Worm (Caenorhabditis elegans) whole organism, midembryonic: ENCODE results near the gene Y17G9A.2.

Experiments used
- T22C8.4 ChIP-seq: fragments of 200-800 bp; sonication (Bioruptor generic); IDR thresholded peaks from 2 replicates; pipeline ENCODE4 v1.3.6; 2022; ENCODE audit warnings: missing genetic modification characterization, missing compliant biosample characterization
- cog-1 ChIP-seq: sonication (generic microtip); optimal IDR thresholded peaks from 2 replicates; lab custom pipeline; 2016; ENCODE audit warnings: missing genetic modification characterization, missing compliant biosample characterization
- flt-1 ChIP-seq: fragments of 200-800 bp; sonication (Bioruptor generic); IDR thresholded peaks from 2 replicates; pipeline ENCODE4 v1.3.6; 2022; ENCODE audit warnings: missing genetic modification characterization, missing compliant biosample characterization
- klf-2 ChIP-seq: fragments of 200-800 bp; sonication (Bioruptor generic); conservative IDR thresholded peaks from 2 replicates; pipeline ENCODE4 v1.3.6; 2022; ENCODE audit warnings: missing genetic modification reagents, missing genetic modification characterization, missing compliant biosample characterization
- med-1 ChIP-seq: sonication (generic microtip); optimal IDR thresholded peaks from 2 replicates; lab custom pipeline; 2017; ENCODE audit warnings: missing genetic modification characterization, mild to moderate bottlenecking, missing compliant biosample characterization, antibody characterized with exemption, missing genetic modification reagents; ENCODE audit not compliant: insufficient read depth
- ref-1 ChIP-seq: fragments of 200-800 bp; sonication (Bioruptor generic); conservative IDR thresholded peaks from 2 replicates; pipeline ENCODE4 v1.3.6; 2022; ENCODE audit warnings: missing genetic modification reagents, missing genetic modification characterization, missing compliant biosample characterization
- tab-1 ChIP-seq: fragments of 200-800 bp; sonication (Bioruptor generic); IDR thresholded peaks from 2 replicates; pipeline ENCODE4 v1.3.6; 2022; ENCODE audit warnings: missing genetic modification characterization, missing compliant biosample characterization
- ztf-23 ChIP-seq: fragments of 200-800 bp; sonication (Bioruptor generic); IDR thresholded peaks from 2 replicates; pipeline ENCODE4 v1.3.6; 2022; ENCODE audit warnings: missing genetic modification reagents, missing genetic modification characterization, missing compliant biosample characterization
- ztf-29 ChIP-seq: fragments of 200-800 bp; sonication (Bioruptor generic); IDR thresholded peaks from 2 replicates; pipeline ENCODE4 v1.3.6; 2022; ENCODE audit warnings: missing genetic modification reagents, missing genetic modification characterization, missing compliant biosample characterization

DNA sequence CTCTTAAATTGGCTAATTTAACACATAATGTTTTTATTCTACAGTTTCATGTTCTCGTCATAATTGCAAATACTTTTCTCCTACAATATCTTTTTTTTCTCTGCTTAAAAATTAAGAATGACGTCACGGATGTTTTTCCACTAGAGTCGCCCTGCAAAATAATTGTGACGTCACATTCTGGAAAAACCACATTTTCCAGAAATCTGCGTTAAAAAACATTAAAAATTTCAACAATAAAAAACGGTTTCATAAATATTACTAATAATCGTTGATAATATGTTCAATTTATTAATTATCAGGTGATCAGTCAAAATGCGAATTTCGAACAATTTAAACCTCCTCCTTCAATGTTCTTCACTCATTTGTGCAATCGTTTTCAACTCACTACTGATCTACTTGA is 27.9 kb upstream of the Y17G9A.2 start, which contains the start of gene str-166:
- no peak for TF ChIP-seq flt-1 (GFP tag; lab: Robert Waterston, UW)
- no peak for TF ChIP-seq T22C8.4
- TF ChIP-seq ref-1 (GFP tag; lab: Robert Waterston, UW) = no peak
- TF ChIP-seq ztf-23 (GFP tag; lab: Robert Waterston, UW) = no peak
- no peak for TF ChIP-seq klf-2 (GFP tag; lab: Robert Waterston, UW)
- no peak for TF ChIP-seq med-1 (GFP tag; lab: Kevin White, UChicago)
- TF ChIP-seq cog-1 (tag; lab: Kevin White, UChicago) = no peak
- TF ChIP-seq tab-1 (GFP tag; lab: Robert Waterston, UW) = no peak
- TF ChIP-seq ztf-29 = no peak
